Fruit fly (Drosophila melanogaster): ENCODE results near the gene CG14805.

dm6 chrX:1880139-1880556 is 3.0 kb downstream of the CG14805 start, which contains the start of gene Coa8:
- TF ChIP-seq CG8478 (optimal IDR thresholded peaks at IDR 0.05): no peak
- TF ChIP-seq CTCF (optimal IDR thresholded peaks at IDR 0.05): no peak
